Fruit fly (Drosophila melanogaster) whole organism, embryonic: ENCODE data around the gene Cchl.

Experiments used
- Bgb ChIP-seq: fragments of 200-800 bp; sonication (Bioruptor generic); IDR thresholded peaks from 2 replicates; pipeline ENCODE4 v1.3.6; 2022; ENCODE audit warnings: missing biosample characterization, missing genetic modification characterization; ENCODE audit not compliant: partially characterized antibody
- CG10209 ChIP-seq: fragments of 200-800 bp; sonication (Bioruptor generic); optimal IDR thresholded peaks from 3 replicates; lab custom pipeline; 2017; ENCODE audit warnings: missing biosample characterization, mild to moderate bottlenecking, missing genetic modification characterization, missing genetic modification reagents
- CG10274 ChIP-seq: fragments of 200-800 bp; sonication (Bioruptor generic); optimal IDR thresholded peaks from 3 replicates; lab custom pipeline; 2017; ENCODE audit warnings: missing biosample characterization, mild to moderate bottlenecking, missing genetic modification characterization
- CG10462 ChIP-seq: fragments of 200-800 bp; sonication (Bioruptor generic); optimal IDR thresholded peaks from 2 replicates; lab custom pipeline; 2016; ENCODE audit warnings: missing biosample characterization, missing genetic modification characterization
- CG10543 ChIP-seq: fragments of 200-800 bp; sonication (Bioruptor generic); optimal IDR thresholded peaks from 3 replicates; lab custom pipeline; 2017; ENCODE audit warnings: missing biosample characterization, mild to moderate bottlenecking, missing genetic modification characterization, moderate library complexity
- CG10979 ChIP-seq: fragments of 200-800 bp; sonication (Bioruptor generic); optimal IDR thresholded peaks from 2 replicates; lab custom pipeline; 2018; ENCODE audit warnings: missing biosample characterization, mild to moderate bottlenecking, missing genetic modification characterization, moderate library complexity
- CG12236 ChIP-seq: fragments of 200-800 bp; sonication (Bioruptor generic); optimal IDR thresholded peaks from 2 replicates; lab custom pipeline; 2016; ENCODE audit warnings: missing biosample characterization, missing genetic modification characterization
- CG12744 ChIP-seq: fragments of 200-800 bp; sonication (Bioruptor generic); optimal IDR thresholded peaks from 2 replicates; lab custom pipeline; 2016; ENCODE audit warnings: missing biosample characterization, missing genetic modification characterization
- CG13624 ChIP-seq: fragments of 200-800 bp; sonication (Bioruptor generic); optimal IDR thresholded peaks from 2 replicates; lab custom pipeline; 2016; ENCODE audit warnings: missing biosample characterization, missing genetic modification characterization
- CG14860 ChIP-seq: fragments of 200-800 bp; sonication (Bioruptor generic); IDR thresholded peaks from 3 replicates; pipeline ENCODE4 v1.3.6; 2022; ENCODE audit warnings: missing biosample characterization, missing genetic modification characterization; ENCODE audit not compliant: partially characterized antibody
- CG1602 ChIP-seq: fragments of 200-800 bp; sonication (Bioruptor generic); optimal IDR thresholded peaks from 3 replicates; lab custom pipeline; 2016; ENCODE audit warnings: missing biosample characterization, missing genetic modification characterization
- CG18011 ChIP-seq: fragments of 200-800 bp; sonication (Bioruptor generic); optimal IDR thresholded peaks from 2 replicates; lab custom pipeline; 2017; ENCODE audit warnings: missing biosample characterization, missing genetic modification characterization, mild to moderate bottlenecking, moderate library complexity, missing genotype
- CG18619 ChIP-seq: fragments of 200-800 bp; sonication (Bioruptor generic); optimal IDR thresholded peaks from 3 replicates; lab custom pipeline; 2017; ENCODE audit warnings: missing biosample characterization, mild to moderate bottlenecking, missing genetic modification characterization
- CG33213 ChIP-seq: fragments of 200-800 bp; sonication (Bioruptor generic); optimal IDR thresholded peaks from 3 replicates; lab custom pipeline; 2016; ENCODE audit warnings: missing biosample characterization, missing genetic modification characterization
- CG34376 ChIP-seq: fragments of 200-800 bp; sonication (Bioruptor generic); optimal IDR thresholded peaks from 2 replicates; lab custom pipeline; 2018; ENCODE audit warnings: missing biosample characterization, mild to moderate bottlenecking, missing genetic modification characterization
- CG3726 ChIP-seq: fragments of 200-800 bp; sonication (Bioruptor generic); IDR thresholded peaks from 3 replicates; pipeline ENCODE4, ENCODE4 v1.3.6; 2022; ENCODE audit warnings: missing biosample characterization, missing genetic modification characterization
- CG6689 ChIP-seq: fragments of 200-800 bp; sonication (Bioruptor generic); IDR thresholded peaks from 2 replicates; pipeline ENCODE4 v1.3.6; 2022; ENCODE audit warnings: missing biosample characterization, missing genetic modification characterization
- CG6765 ChIP-seq: fragments of 200-800 bp; sonication (Bioruptor generic); optimal IDR thresholded peaks from 3 replicates; lab custom pipeline; 2017; ENCODE audit warnings: missing biosample characterization, mild to moderate bottlenecking, missing genetic modification characterization
- CG7372 ChIP-seq: fragments of 200-800 bp; sonication (Bioruptor generic); IDR thresholded peaks from 2 replicates; pipeline ENCODE4 v1.3.6; 2022; ENCODE audit warnings: missing biosample characterization, missing genetic modification characterization
- CG7556 ChIP-seq: fragments of 200-800 bp; sonication (Bioruptor generic); optimal IDR thresholded peaks from 2 replicates; lab custom pipeline; 2017; ENCODE audit warnings: missing biosample characterization, mild to moderate bottlenecking, missing genetic modification characterization
- CG7839 ChIP-seq: fragments of 200-800 bp; sonication (Bioruptor generic); optimal IDR thresholded peaks from 3 replicates; lab custom pipeline; 2018; ENCODE audit warnings: missing biosample characterization, mild to moderate bottlenecking, missing genetic modification characterization, moderate library complexity
- Chrac-16 ChIP-seq: fragments of 200-800 bp; sonication (Bioruptor generic); optimal IDR thresholded peaks from 3 replicates; lab custom pipeline; 2016; ENCODE audit warnings: missing biosample characterization, missing genetic modification characterization
- Doc3 ChIP-seq: fragments of 200-800 bp; sonication (Bioruptor generic); IDR thresholded peaks from 3 replicates; pipeline ENCODE4 v1.3.6; 2022; ENCODE audit warnings: missing biosample characterization, missing genetic modification characterization; ENCODE audit not compliant: partially characterized antibody
- Hand ChIP-seq: fragments of 200-800 bp; sonication (Bioruptor generic); optimal IDR thresholded peaks from 2 replicates; lab custom pipeline; 2017; ENCODE audit warnings: mild to moderate bottlenecking, missing biosample characterization, missing genetic modification reagents, missing genetic modification characterization
- Hsf ChIP-seq: fragments of 200-800 bp; sonication (Bioruptor generic); optimal IDR thresholded peaks from 3 replicates; lab custom pipeline; 2016; ENCODE audit warnings: missing biosample characterization, missing genetic modification characterization
- Lhr ChIP-seq: fragments of 200-800 bp; sonication (Bioruptor generic); optimal IDR thresholded peaks from 3 replicates; lab custom pipeline; 2017; ENCODE audit warnings: mild to moderate bottlenecking, missing biosample characterization, missing genetic modification reagents, missing genetic modification characterization
- Nf-YC ChIP-seq: fragments of 200-800 bp; optimal IDR thresholded peaks from 3 replicates; lab custom pipeline; 2019; ENCODE audit warnings: missing biosample characterization, mild to moderate bottlenecking, missing genetic modification characterization, moderate library complexity
- NfI ChIP-seq: fragments of 200-800 bp; sonication (Bioruptor generic); optimal IDR thresholded peaks from 3 replicates; lab custom pipeline; 2018; ENCODE audit warnings: missing biosample characterization, mild to moderate bottlenecking, missing genetic modification characterization, moderate library complexity
- Oli ChIP-seq: fragments of 200-800 bp; sonication (Bioruptor generic); optimal IDR thresholded peaks from 2 replicates; lab custom pipeline; 2018; ENCODE audit warnings: missing biosample characterization, mild to moderate bottlenecking, missing genetic modification characterization, moderate library complexity
- Scr ChIP-seq: fragments of 200-800 bp; sonication (Bioruptor generic); IDR thresholded peaks from 2 replicates; pipeline ENCODE4 v1.3.6; 2022; ENCODE audit warnings: missing biosample characterization, missing genetic modification characterization; ENCODE audit not compliant: partially characterized antibody
- ap ChIP-seq: fragments of 200-800 bp; sonication (Bioruptor generic); IDR thresholded peaks from 2 replicates; pipeline ENCODE4 v1.3.6; 2022; ENCODE audit warnings: missing biosample characterization, missing genetic modification characterization
- az2 ChIP-seq: fragments of 200-800 bp; sonication (Bioruptor generic); optimal IDR thresholded peaks from 3 replicates; lab custom pipeline; 2016; ENCODE audit warnings: missing biosample characterization, missing genetic modification characterization
- bigmax ChIP-seq: fragments of 200-800 bp; sonication (Bioruptor generic); optimal IDR thresholded peaks from 2 replicates; lab custom pipeline; 2018; ENCODE audit warnings: missing biosample characterization, mild to moderate bottlenecking, missing genetic modification characterization
- crol ChIP-seq: fragments of 200-800 bp; sonication (Bioruptor generic); IDR thresholded peaks from 2 replicates; pipeline ENCODE4 v1.3.6; 2022; ENCODE audit warnings: missing biosample characterization, missing genetic modification characterization
- dm ChIP-seq: fragments of 200-800 bp; sonication (Bioruptor generic); optimal IDR thresholded peaks from 3 replicates; lab custom pipeline; 2016; ENCODE audit warnings: missing biosample characterization, missing genetic modification characterization
- fu2 ChIP-seq: fragments of 200-800 bp; sonication (Bioruptor generic); optimal IDR thresholded peaks from 2 replicates; lab custom pipeline; 2016; ENCODE audit warnings: missing biosample characterization, missing genetic modification characterization
- gro ChIP-seq: fragments of 200-800 bp; sonication (Bioruptor generic); optimal IDR thresholded peaks from 2 replicates; lab custom pipeline; 2016; ENCODE audit warnings: missing biosample characterization, missing genetic modification characterization
- hkb ChIP-seq, 2 experiments: fragments of 200-800 bp in 1 of 2; fragments of >200 bp in 1 of 2; sonication (Bioruptor generic) in 1 of 2; IDR thresholded peaks in 1 of 2; optimal IDR thresholded peaks in 1 of 2; 2 replicates each; pipeline versions ENCODE4 v1.3.6 to Lab custom; 2017 to 2022; ENCODE audit warnings: missing biosample characterization in 1 of 2, missing genetic modification characterization in 1 of 2
- inv ChIP-seq: fragments of 200-800 bp; sonication (Bioruptor generic); IDR thresholded peaks from 2 replicates; pipeline ENCODE4 v1.3.6; 2022; ENCODE audit warnings: missing biosample characterization, missing genetic modification characterization; ENCODE audit not compliant: partially characterized antibody
- klu ChIP-seq: fragments of 200-800 bp; sonication (Bioruptor generic); IDR thresholded peaks from 2 replicates; pipeline ENCODE4 v1.3.6; 2022; ENCODE audit warnings: missing biosample characterization, missing genetic modification characterization
- lov ChIP-seq, 2 experiments: fragments of 200-800 bp in 1 of 2; fragments of >200 bp in 1 of 2; sonication (Bioruptor generic) in 1 of 2; IDR thresholded peaks in 1 of 2; optimal IDR thresholded peaks in 1 of 2; 2 replicates in 1 of 2; 3 replicates in 1 of 2; pipeline versions ENCODE4 v1.3.6 to Lab custom; 2017 to 2022; ENCODE audit warnings: missing biosample characterization in 1 of 2, missing genetic modification characterization in 1 of 2
- nmo ChIP-seq: fragments of 200-800 bp; sonication (Bioruptor generic); optimal IDR thresholded peaks from 2 replicates; lab custom pipeline; 2018; ENCODE audit warnings: missing biosample characterization, mild to moderate bottlenecking, missing genetic modification characterization, moderate library complexity
- otp ChIP-seq: fragments of 200-800 bp; sonication (Bioruptor generic); IDR thresholded peaks from 3 replicates; pipeline ENCODE4, ENCODE4 v1.3.6; 2022; ENCODE audit warnings: missing biosample characterization, missing genetic modification characterization
- row ChIP-seq: fragments of 200-800 bp; sonication (Bioruptor generic); IDR thresholded peaks from 3 replicates; pipeline ENCODE4 v1.3.6; 2022; ENCODE audit warnings: missing biosample characterization, missing genetic modification characterization
- salm ChIP-seq: fragments of 200-800 bp; sonication (Bioruptor generic); optimal IDR thresholded peaks from 2 replicates; lab custom pipeline; 2018; ENCODE audit warnings: missing biosample characterization, mild to moderate bottlenecking, missing genetic modification characterization
- sim ChIP-seq: fragments of 200-800 bp; sonication (Bioruptor generic); IDR thresholded peaks from 2 replicates; pipeline ENCODE4 v1.3.6; 2022; ENCODE audit warnings: missing biosample characterization, missing genetic modification characterization
- sr ChIP-seq: fragments of 200-800 bp; sonication (Bioruptor generic); IDR thresholded peaks from 3 replicates; pipeline ENCODE4 v1.3.6; 2022; ENCODE audit warnings: missing biosample characterization, missing genetic modification characterization
- vvl ChIP-seq: fragments of 200-800 bp; sonication (Bioruptor generic); IDR thresholded peaks from 2 replicates; pipeline ENCODE4 v1.3.6; 2022; ENCODE audit warnings: missing biosample characterization, missing genetic modification characterization
- zfh1 ChIP-seq: fragments of 200-800 bp; sonication (Bioruptor generic); IDR thresholded peaks from 3 replicates; pipeline ENCODE4 v1.3.6; 2022; ENCODE audit warnings: missing biosample characterization, missing genetic modification characterization

Cchl gene

DNA sequence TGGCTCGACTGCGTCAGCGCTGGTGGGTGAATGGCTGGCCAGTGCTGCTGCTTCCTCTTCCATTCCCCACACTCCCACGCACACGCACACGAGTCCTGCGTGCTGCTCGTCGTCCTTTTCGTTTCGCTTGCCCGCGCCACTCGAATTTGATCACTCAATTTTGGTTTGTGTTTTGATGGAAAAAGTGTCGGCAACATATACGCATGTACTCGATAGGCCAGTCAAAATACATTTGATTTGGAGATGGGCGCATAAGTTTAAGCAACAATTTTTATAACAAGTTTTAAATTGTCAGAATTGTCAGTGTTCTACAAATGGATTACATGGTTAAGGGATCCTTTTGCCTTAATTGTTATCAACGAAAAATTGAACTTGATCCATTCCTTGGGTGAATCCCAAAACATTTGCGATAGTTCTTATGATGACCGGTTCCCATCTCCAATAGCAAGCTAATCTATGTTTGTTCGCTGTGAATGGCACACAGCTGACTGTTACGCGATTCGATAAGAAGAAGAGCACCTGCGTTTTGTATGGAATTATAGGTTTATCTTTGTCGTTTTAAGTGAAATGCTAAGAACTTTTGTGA is 4.1 kb downstream of the Cchl start, which contains the start of the genes Mitofilin and mRpL35 (continued):
- TF ChIP-seq gro (GFP tag; lab: Kevin White, UChicago): peak; percentile 16
- TF ChIP-seq klu (GFP tag; lab: Robert Waterston, UW): peak; percentile 52
- TF ChIP-seq CG18619: peak; percentile 24
- TF ChIP-seq Scr: peak; percentile 71
- peak; percentile 58 for TF ChIP-seq nmo
- no peak for TF ChIP-seq otp (GFP tag; lab: Robert Waterston, UW)
- no peak for TF ChIP-seq hkb (optimal IDR thresholded peaks at IDR 0.05; lab: Kevin White, UChicago)
- no peak for TF ChIP-seq hkb (GFP tag; IDR thresholded peaks at IDR 0.05; lab: Robert Waterston, UW)
- no peak for TF ChIP-seq CG10462
- TF ChIP-seq CG1602: peak; percentile 49
- no peak for TF ChIP-seq CG6765
- no peak for TF ChIP-seq CG7372 (GFP tag; lab: Robert Waterston, UW)
- TF ChIP-seq row (GFP tag; lab: Robert Waterston, UW): peak; percentile 83
- peak; percentile 10 for TF ChIP-seq Oli (tag; lab: Kevin White, UChicago)
- peak; percentile 40 for TF ChIP-seq CG10543 (GFP tag; lab: Kevin White, UChicago)
- TF ChIP-seq dm (GFP tag; lab: Kevin White, UChicago): peak; percentile 50
- no peak for TF ChIP-seq bigmax (GFP tag; lab: Kevin White, UChicago)
- peak; percentile 44 for TF ChIP-seq fu2 (GFP tag; lab: Kevin White, UChicago)
- TF ChIP-seq CG12236 (GFP tag; lab: Kevin White, UChicago): peak; percentile 24
- no peak for TF ChIP-seq CG12744
- TF ChIP-seq CG6689 (GFP tag; lab: Robert Waterston, UW): peak; percentile 31; the same call in 1 of the 2 replicates
- peak; percentile 36 for TF ChIP-seq CG13624 (GFP tag; lab: Kevin White, UChicago)
- peak; percentile 20 for TF ChIP-seq CG7556
- peak; percentile 34; the same call in 1 of the 3 replicates for TF ChIP-seq sr (GFP tag; lab: Robert Waterston, UW)
- TF ChIP-seq zfh1 (GFP tag; lab: Robert Waterston, UW): no peak
- peak; percentile 17 for TF ChIP-seq CG34376 (GFP tag; lab: Kevin White, UChicago)
- TF ChIP-seq Doc3 (GFP tag; lab: Robert Waterston, UW): 0 out of 3 replicates have a peak, but pooled peaks have one; percentile 37
- peak; percentile 44 for TF ChIP-seq Hsf (GFP tag; lab: Kevin White, UChicago)
- TF ChIP-seq CG14860 (GFP tag; lab: Robert Waterston, UW): peak; percentile 42; the same call in 1 of the 3 replicates
- peak; percentile 47; the same call in 1 of the 2 replicates for TF ChIP-seq vvl (GFP tag; lab: Robert Waterston, UW)
- TF ChIP-seq Nf-YC (tag; lab: Kevin White, UChicago): peak; percentile 48
- TF ChIP-seq crol (GFP tag; lab: Robert Waterston, UW): no peak
- TF ChIP-seq lov (optimal IDR thresholded peaks at IDR 0.05; lab: Kevin White, UChicago): no peak
- TF ChIP-seq lov (GFP tag; IDR thresholded peaks at IDR 0.05; lab: Robert Waterston, UW): no peak
- TF ChIP-seq CG33213 (GFP tag; lab: Kevin White, UChicago): peak; percentile 26
- no peak for TF ChIP-seq CG10209 (GFP tag; lab: Kevin White, UChicago)
- peak; percentile 34 for TF ChIP-seq az2
- peak; percentile 35 for TF ChIP-seq Chrac-16
- TF ChIP-seq NfI: no peak
- TF ChIP-seq CG7839 (tag; lab: Kevin White, UChicago): peak; percentile 15
- peak; percentile 54 for TF ChIP-seq Bgb (GFP tag; lab: Robert Waterston, UW)
- TF ChIP-seq sim (GFP tag; lab: Robert Waterston, UW): no peak
- no peak for TF ChIP-seq CG10979 (tag; lab: Kevin White, UChicago)
- TF ChIP-seq Hand (GFP tag; lab: Kevin White, UChicago): no peak
- TF ChIP-seq ap: no peak
- no peak for TF ChIP-seq CG3726 (GFP tag; lab: Robert Waterston, UW)
- TF ChIP-seq CG18011: peak; percentile 64
- TF ChIP-seq Lhr: peak; percentile 30
- no peak for TF ChIP-seq CG10274 (GFP tag; lab: Kevin White, UChicago)
- no peak for TF ChIP-seq salm (tag; lab: Kevin White, UChicago)
- TF ChIP-seq inv (GFP tag; lab: Robert Waterston, UW): peak; percentile 46
